Worm (Caenorhabditis elegans) whole organism, young adult: ENCODE results near the gene ssp-34.

Source experiments
- D2030.7 ChIP-seq: fragments of 200-800 bp; sonication (Bioruptor generic); IDR thresholded peaks from 2 replicates; pipeline ENCODE4 v1.3.6; 2022; ENCODE audit warnings: missing genetic modification reagents, missing genetic modification characterization, missing compliant biosample characterization
- F22D6.2 ChIP-seq: sonication (generic microtip); optimal IDR thresholded peaks from 2 replicates; lab custom pipeline; 2016; ENCODE audit warnings: mild to moderate bottlenecking, missing genetic modification characterization, missing compliant biosample characterization
- F52B5.7 ChIP-seq: sonication (generic microtip); optimal IDR thresholded peaks from 2 replicates; lab custom pipeline; 2016; ENCODE audit warnings: mild to moderate bottlenecking, missing genetic modification characterization, missing compliant biosample characterization
- F57C9.4 ChIP-seq: sonication (generic microtip); optimal IDR thresholded peaks from 2 replicates; lab custom pipeline; 2017; ENCODE audit warnings: mild to moderate bottlenecking, missing genetic modification characterization, missing compliant biosample characterization
- Y53G8AR.9 ChIP-seq: fragments of 200-800 bp; sonication (Bioruptor generic); conservative IDR thresholded peaks from 2 replicates; pipeline ENCODE4 v1.3.6; 2022; ENCODE audit warnings: missing genetic modification reagents, missing genetic modification characterization, missing compliant biosample characterization
- Y79H2A.3 ChIP-seq: fragments of 200-800 bp; sonication (Bioruptor generic); conservative IDR thresholded peaks from 2 replicates; pipeline ENCODE4 v1.3.6; 2022; ENCODE audit warnings: missing genetic modification reagents, missing genetic modification characterization, missing compliant biosample characterization
- ZK185.1 ChIP-seq: sonication (generic microtip); optimal IDR thresholded peaks from 2 replicates; lab custom pipeline; 2016; ENCODE audit warnings: mild to moderate bottlenecking, missing genetic modification characterization, missing compliant biosample characterization; ENCODE audit not compliant: poor library complexity, severe bottlenecking
- athp-1 ChIP-seq: sonication (generic microtip); optimal IDR thresholded peaks from 2 replicates; lab custom pipeline; 2017; ENCODE audit warnings: mild to moderate bottlenecking, missing genetic modification characterization, missing compliant biosample characterization
- attf-5 ChIP-seq: fragments of 200-800 bp; sonication (Bioruptor generic); optimal IDR thresholded peaks from 2 replicates; lab custom pipeline; 2018; ENCODE audit warnings: mild to moderate bottlenecking, missing genetic modification characterization, missing compliant biosample characterization
- ceh-100 ChIP-seq: fragments of 200-800 bp; sonication (Bioruptor generic); IDR thresholded peaks from 2 replicates; pipeline ENCODE4 v1.3.6; 2022; ENCODE audit warnings: missing genetic modification reagents, missing genetic modification characterization, missing compliant biosample characterization
- ceh-58 ChIP-seq: fragments of 200-800 bp; sonication (Bioruptor generic); IDR thresholded peaks from 2 replicates; pipeline ENCODE4 v1.3.6; 2022; ENCODE audit warnings: missing genetic modification characterization, missing compliant biosample characterization
- ceh-91 ChIP-seq: fragments of 200-800 bp; sonication (Bioruptor generic); IDR thresholded peaks from 2 replicates; pipeline ENCODE4 v1.3.6; 2022; ENCODE audit warnings: missing genetic modification reagents, missing genetic modification characterization, missing compliant biosample characterization
- die-1 ChIP-seq: sonication (generic microtip); optimal IDR thresholded peaks from 2 replicates; lab custom pipeline; 2016; ENCODE audit warnings: missing genotype, mild to moderate bottlenecking, missing genetic modification characterization, missing compliant biosample characterization
- egl-44 ChIP-seq: fragments of 200-800 bp; sonication (Bioruptor generic); IDR thresholded peaks from 2 replicates; pipeline ENCODE4 v1.3.6; 2022; ENCODE audit warnings: missing genetic modification reagents, missing genetic modification characterization, missing compliant biosample characterization
- ekl-4 ChIP-seq: fragments of 200-800 bp; sonication (Bioruptor generic); IDR thresholded peaks from 2 replicates; pipeline ENCODE4 v1.3.6; 2022; ENCODE audit warnings: missing genetic modification reagents, missing genetic modification characterization, missing compliant biosample characterization
- gei-17 ChIP-seq: fragments of 200-800 bp; sonication (Bioruptor generic); optimal IDR thresholded peaks from 2 replicates; lab custom pipeline; 2018; ENCODE audit warnings: mild to moderate bottlenecking, missing genetic modification characterization, missing compliant biosample characterization
- hlh-26 ChIP-seq: fragments of 200-800 bp; sonication (Bioruptor generic); conservative IDR thresholded peaks from 2 replicates; pipeline ENCODE4 v1.3.6; 2022; ENCODE audit warnings: missing genetic modification reagents, missing genetic modification characterization, missing compliant biosample characterization
- hmg-20 ChIP-seq: fragments of 200-800 bp; sonication (Bioruptor generic); IDR thresholded peaks from 2 replicates; pipeline ENCODE4 v1.3.6; 2022; ENCODE audit warnings: missing genetic modification reagents, missing genetic modification characterization, missing compliant biosample characterization
- lin-54 ChIP-seq: fragments of 200-800 bp; sonication (Bioruptor generic); optimal IDR thresholded peaks from 2 replicates; lab custom pipeline; 2018; ENCODE audit warnings: mild to moderate bottlenecking, missing genetic modification characterization, missing compliant biosample characterization
- lsl-1 ChIP-seq: fragments of 200-800 bp; sonication (Bioruptor generic); optimal IDR thresholded peaks from 2 replicates; lab custom pipeline; 2018; ENCODE audit warnings: mild to moderate bottlenecking, missing genetic modification characterization, moderate library complexity, missing compliant biosample characterization
- madf-3 ChIP-seq: fragments of 200-800 bp; sonication (Bioruptor generic); IDR thresholded peaks from 2 replicates; pipeline ENCODE4 v1.3.6; 2022; ENCODE audit warnings: missing genetic modification reagents, missing genetic modification characterization, missing compliant biosample characterization
- madf-8 ChIP-seq: fragments of 200-800 bp; sonication (Bioruptor generic); conservative IDR thresholded peaks from 2 replicates; pipeline ENCODE4 v1.3.6; 2022; ENCODE audit warnings: missing genetic modification reagents, missing genetic modification characterization, missing compliant biosample characterization
- mel-28 ChIP-seq: sonication (generic microtip); optimal IDR thresholded peaks from 2 replicates; lab custom pipeline; 2016; ENCODE audit warnings: borderline replicate concordance, mild to moderate bottlenecking, missing genetic modification characterization, missing compliant biosample characterization
- nhr-120 ChIP-seq: fragments of 200-800 bp; sonication (Bioruptor generic); IDR thresholded peaks from 2 replicates; pipeline ENCODE4 v1.3.6; 2022; ENCODE audit warnings: missing genetic modification characterization, missing compliant biosample characterization
- nhr-80 ChIP-seq: sonication (generic microtip); optimal IDR thresholded peaks from 2 replicates; lab custom pipeline; 2016; ENCODE audit warnings: missing genetic modification characterization, missing compliant biosample characterization
- nhr-90 ChIP-seq: sonication (generic microtip); optimal IDR thresholded peaks from 2 replicates; lab custom pipeline; 2016; ENCODE audit warnings: missing genotype, mild to moderate bottlenecking, missing genetic modification characterization, missing compliant biosample characterization
- pbrm-1 ChIP-seq: fragments of 200-800 bp; sonication (Bioruptor generic); IDR thresholded peaks from 2 replicates; pipeline ENCODE4 v1.3.6; 2022; ENCODE audit warnings: missing genetic modification reagents, missing genetic modification characterization, missing compliant biosample characterization
- rpc-1 ChIP-seq, 2 experiments: fragments of 150-350 bp in 1 of 2; sonication (generic microtip) in 1 of 2; optimal IDR thresholded peaks; 2 replicates each; lab custom pipeline; 2014 to 2018; ENCODE audit warnings: missing biosample characterization in 1 of 2, missing genetic modification characterization in 1 of 2, missing genetic modification reagents in 1 of 2, missing genotype in 1 of 2
- sdz-38 ChIP-seq: sonication (generic microtip); optimal IDR thresholded peaks from 2 replicates; lab custom pipeline; 2016; ENCODE audit warnings: missing genotype, missing genetic modification characterization, missing compliant biosample characterization
- sea-2 ChIP-seq: fragments of 200-800 bp; sonication (Bioruptor generic); IDR thresholded peaks from 2 replicates; pipeline ENCODE4 v1.3.6; 2022; ENCODE audit warnings: missing genetic modification characterization, missing compliant biosample characterization
- snpc-1.3 ChIP-seq: sonication (generic microtip); optimal IDR thresholded peaks from 2 replicates; lab custom pipeline; 2017; ENCODE audit warnings: missing genetic modification characterization, mild to moderate bottlenecking, missing compliant biosample characterization, antibody characterized with exemption, moderate library complexity, missing genotype, missing genetic modification reagents; ENCODE audit not compliant: insufficient read depth
- snpc-3.4 ChIP-seq: sonication (generic microtip); optimal IDR thresholded peaks from 2 replicates; lab custom pipeline; 2017; ENCODE audit warnings: missing genetic modification characterization, mild to moderate bottlenecking, missing compliant biosample characterization, antibody characterized with exemption, moderate library complexity, missing genotype, missing genetic modification reagents
- sptf-2 ChIP-seq: fragments of 200-800 bp; sonication (Bioruptor generic); optimal IDR thresholded peaks from 2 replicates; lab custom pipeline; 2018; ENCODE audit warnings: mild to moderate bottlenecking, missing genetic modification characterization, missing compliant biosample characterization
- unc-130 ChIP-seq: sonication (generic microtip); optimal IDR thresholded peaks from 2 replicates; lab custom pipeline; 2016; ENCODE audit warnings: missing genetic modification reagents, missing genetic modification characterization, missing compliant biosample characterization
- ztf-22 ChIP-seq: fragments of 200-800 bp; sonication (Bioruptor generic); optimal IDR thresholded peaks from 2 replicates; lab custom pipeline; 2018; ENCODE audit warnings: mild to moderate bottlenecking, missing genetic modification characterization, moderate library complexity, missing compliant biosample characterization
- ztf-3 ChIP-seq: fragments of 200-800 bp; sonication (Bioruptor generic); optimal IDR thresholded peaks from 2 replicates; lab custom pipeline; 2018; ENCODE audit warnings: mild to moderate bottlenecking, missing genetic modification characterization, missing compliant biosample characterization

ssp-34 gene

DNA sequence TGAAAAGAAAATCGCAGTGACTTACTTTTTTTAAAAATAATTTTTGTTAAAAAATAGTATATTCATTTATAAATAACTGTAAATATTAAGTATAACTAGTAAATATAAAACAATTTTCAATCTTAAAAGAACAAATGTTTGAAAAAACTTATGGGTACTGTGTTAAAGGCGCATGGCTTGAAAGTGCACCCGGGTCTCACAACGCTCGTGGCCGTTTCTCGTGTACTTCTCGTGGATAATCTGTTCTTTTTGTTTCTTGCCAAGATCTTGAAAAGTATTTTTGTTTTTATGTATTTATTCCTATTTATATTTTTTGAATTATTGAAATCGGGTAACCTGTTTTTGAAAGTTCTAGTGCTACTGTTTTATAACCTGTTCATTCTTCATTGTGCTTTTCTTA is 27.7 kb upstream of the ssp-34 start (continued):
- no peak for TF ChIP-seq nhr-90 (tag; lab: Kevin White, UChicago)
- TF ChIP-seq unc-130 = peak; percentile 41
- peak; percentile 33 for TF ChIP-seq lin-54 (GFP tag; lab: Kevin White, UChicago)
- no peak for TF ChIP-seq gei-17
- TF ChIP-seq Y53G8AR.9 = no peak
- TF ChIP-seq snpc-3.4 (tag; lab: Kevin White, UChicago) = peak; percentile 40
- no peak for TF ChIP-seq ekl-4 (GFP tag; lab: Robert Waterston, UW)
- no peak for TF ChIP-seq hlh-26 (GFP tag; lab: Robert Waterston, UW)
- TF ChIP-seq ztf-3 (GFP tag; lab: Kevin White, UChicago) = no peak
- TF ChIP-seq ZK185.1 (tag; lab: Kevin White, UChicago) = no peak
- TF ChIP-seq snpc-1.3 (tag; lab: Kevin White, UChicago) = peak; percentile 60
- no peak for TF ChIP-seq Y79H2A.3
- peak; percentile 29; the same call in 1 of the 2 replicates for TF ChIP-seq ceh-91 (GFP tag; lab: Robert Waterston, UW)
- no peak for TF ChIP-seq mel-28 (tag; lab: Kevin White, UChicago)
- peak; percentile 57; the same call in 1 of the 2 replicates for TF ChIP-seq D2030.7
- no peak for TF ChIP-seq die-1 (tag; lab: Kevin White, UChicago)
- TF ChIP-seq sdz-38 (tag; lab: Kevin White, UChicago) = no peak

DNA sequence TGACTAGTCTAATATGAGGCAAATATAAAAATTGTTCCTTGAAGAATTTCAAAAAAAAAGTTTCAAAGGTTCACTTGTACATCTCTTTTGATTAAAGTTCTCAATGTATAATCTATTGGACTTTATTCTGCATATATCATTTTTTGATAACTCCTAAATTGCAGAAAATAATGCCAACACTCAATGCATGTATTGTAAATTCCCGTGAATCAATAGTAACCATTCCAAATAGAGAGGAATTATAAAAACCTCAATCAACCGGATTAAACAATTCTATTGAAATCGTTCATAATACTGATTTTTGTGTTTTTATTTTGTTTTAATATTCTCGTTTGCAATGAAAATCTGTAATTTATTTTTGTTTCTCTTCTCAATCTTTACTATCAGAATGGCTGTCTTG is 26.7 kb upstream of the ssp-34 start, which contains the start of gene T25B9.12:
Gene T25B9.12 (plus strand): TSS at position 301 of the 400 bp plus-strand sequence.
- TF ChIP-seq snpc-1.3 (tag; lab: Kevin White, UChicago) (no peak), F22D6.2 (tag; lab: Kevin White, UChicago) (no peak), nhr-120 (GFP tag; lab: Robert Waterston, UW) (no peak), ceh-100 (GFP tag; lab: Robert Waterston, UW) (no peak), F57C9.4 (tag; lab: Kevin White, UChicago) (no peak), F52B5.7 (tag; lab: Kevin White, UChicago) (no peak), lsl-1 (no peak), madf-8 (GFP tag; lab: Robert Waterston, UW) (no peak), ztf-3 (GFP tag; lab: Kevin White, UChicago) (no peak), egl-44 (GFP tag; lab: Robert Waterston, UW) (no peak), mel-28 (tag; lab: Kevin White, UChicago) (no peak), attf-5 (GFP tag; lab: Kevin White, UChicago) (no peak), ztf-22 (GFP tag; lab: Kevin White, UChicago) (no peak), pbrm-1 (GFP tag; lab: Robert Waterston, UW) (no peak), sptf-2 (GFP tag; lab: Kevin White, UChicago) (no peak), madf-3 (GFP tag; lab: Robert Waterston, UW) (no peak), ceh-58 (GFP tag; lab: Robert Waterston, UW) (no peak), sea-2 (GFP tag; lab: Robert Waterston, UW) (no peak), athp-1 (tag; lab: Kevin White, UChicago) (no peak)

DNA sequence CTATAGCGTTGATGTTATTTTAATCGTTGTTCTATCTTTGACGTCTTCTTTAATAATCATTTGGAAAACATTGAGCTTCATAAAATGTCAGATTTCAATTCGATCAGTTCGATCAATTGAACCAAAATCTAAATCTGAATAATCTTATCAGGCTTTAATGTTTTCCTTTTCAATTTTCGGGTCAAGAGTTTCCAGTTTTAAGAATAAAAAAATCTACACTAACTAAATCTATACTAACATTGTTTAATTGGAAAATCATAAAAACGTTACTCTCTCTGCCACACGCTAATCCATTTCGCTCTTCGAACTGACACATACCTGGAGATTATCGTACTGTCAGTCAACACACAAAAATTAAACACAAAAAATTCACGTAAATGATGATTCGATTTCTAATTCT is 25.8 kb upstream of the ssp-34 start, which contains the start of gene T25B9.11:
Gene T25B9.11 (plus strand): TSS at position 301 of the 400 bp plus-strand sequence.
- TF ChIP-seq hmg-20 (no peak), rpc-1 (optimal IDR thresholded peaks at IDR 0.05; lab: Kevin White, UChicago) (no peak), rpc-1 (tag; optimal IDR thresholded peaks at IDR 0.05; lab: Kevin White, UChicago) (no peak), nhr-80 (tag; lab: Kevin White, UChicago) (peak; percentile 32)
